Worm (Caenorhabditis elegans) whole organism, young adult: ENCODE data around the gene lurp-1.

Experiments
- B0019.2 ChIP-seq: fragments of 200-800 bp; sonication (Bioruptor generic); conservative IDR thresholded peaks from 2 replicates; pipeline ENCODE4 v1.3.6; 2022; ENCODE audit warnings: missing genetic modification reagents, missing genetic modification characterization, missing compliant biosample characterization
- C17E4.6 ChIP-seq: fragments of 200-800 bp; sonication (Bioruptor generic); IDR thresholded peaks from 2 replicates; pipeline ENCODE4 v1.3.6; 2022; ENCODE audit warnings: missing genetic modification reagents, missing genetic modification characterization, missing compliant biosample characterization
- F37B4.10 ChIP-seq: fragments of 200-800 bp; sonication (Bioruptor generic); IDR thresholded peaks from 2 replicates; pipeline ENCODE4 v1.3.6; 2022; ENCODE audit warnings: missing genetic modification characterization, missing compliant biosample characterization
- F49E8.2 ChIP-seq: sonication (generic microtip); optimal IDR thresholded peaks from 3 replicates; lab custom pipeline; 2017; ENCODE audit warnings: missing genetic modification characterization, mild to moderate bottlenecking, missing compliant biosample characterization, antibody characterized with exemption, moderate library complexity; ENCODE audit not compliant: insufficient read depth
- F52B5.7 ChIP-seq: sonication (generic microtip); optimal IDR thresholded peaks from 2 replicates; lab custom pipeline; 2016; ENCODE audit warnings: mild to moderate bottlenecking, missing genetic modification characterization, missing compliant biosample characterization
- F55B11.4 ChIP-seq: sonication (generic microtip); optimal IDR thresholded peaks from 2 replicates; lab custom pipeline; 2016; ENCODE audit warnings: missing compliant biosample characterization, missing genetic modification characterization, borderline replicate concordance; ENCODE audit not compliant: insufficient read depth
- F57A8.1 ChIP-seq: fragments of 200-800 bp; sonication (Bioruptor generic); optimal IDR thresholded peaks from 2 replicates; lab custom pipeline; 2018; ENCODE audit warnings: mild to moderate bottlenecking, missing genetic modification characterization, moderate library complexity, missing compliant biosample characterization
- F57C9.4 ChIP-seq: sonication (generic microtip); optimal IDR thresholded peaks from 2 replicates; lab custom pipeline; 2017; ENCODE audit warnings: mild to moderate bottlenecking, missing genetic modification characterization, missing compliant biosample characterization
- T26A5.8 ChIP-seq: sonication (generic microtip); optimal IDR thresholded peaks from 2 replicates; lab custom pipeline; 2016; ENCODE audit warnings: missing genetic modification characterization, missing compliant biosample characterization
- Y53G8AR.9 ChIP-seq: fragments of 200-800 bp; sonication (Bioruptor generic); conservative IDR thresholded peaks from 2 replicates; pipeline ENCODE4 v1.3.6; 2022; ENCODE audit warnings: missing genetic modification reagents, missing genetic modification characterization, missing compliant biosample characterization
- Y56A3A.18 ChIP-seq: fragments of 200-800 bp; sonication (Bioruptor generic); IDR thresholded peaks from 2 replicates; pipeline ENCODE4 v1.3.6; 2022; ENCODE audit warnings: missing genetic modification reagents, missing genetic modification characterization, missing compliant biosample characterization
- Y79H2A.3 ChIP-seq: fragments of 200-800 bp; sonication (Bioruptor generic); conservative IDR thresholded peaks from 2 replicates; pipeline ENCODE4 v1.3.6; 2022; ENCODE audit warnings: missing genetic modification reagents, missing genetic modification characterization, missing compliant biosample characterization
- ZK185.1 ChIP-seq: sonication (generic microtip); optimal IDR thresholded peaks from 2 replicates; lab custom pipeline; 2016; ENCODE audit warnings: mild to moderate bottlenecking, missing genetic modification characterization, missing compliant biosample characterization; ENCODE audit not compliant: poor library complexity, severe bottlenecking
- ama-1 ChIP-seq, 3 experiments: fragments of 150-350 bp in 1 of 3; sonication (generic microtip) in 2 of 3; optimal IDR thresholded peaks; 2 replicates each; lab custom pipeline; 2014 to 2018; ENCODE audit warnings: missing biosample characterization in 2 of 3, missing genetic modification characterization in 2 of 3, missing genetic modification reagents in 2 of 3
- aptf-3 ChIP-seq: fragments of 200-800 bp; sonication (Bioruptor generic); IDR thresholded peaks from 2 replicates; pipeline ENCODE4 v1.3.6; 2022; ENCODE audit warnings: missing genetic modification characterization, missing compliant biosample characterization
- attf-3 ChIP-seq: fragments of 200-800 bp; sonication (Bioruptor generic); conservative IDR thresholded peaks from 2 replicates; pipeline ENCODE4 v1.3.6; 2022; ENCODE audit warnings: missing genetic modification reagents, missing genetic modification characterization, missing compliant biosample characterization
- bed-1 ChIP-seq: fragments of 200-800 bp; sonication (Bioruptor generic); IDR thresholded peaks from 2 replicates; pipeline ENCODE4 v1.3.6; 2022; ENCODE audit warnings: missing genetic modification reagents, missing genetic modification characterization, missing compliant biosample characterization
- ceh-91 ChIP-seq: fragments of 200-800 bp; sonication (Bioruptor generic); IDR thresholded peaks from 2 replicates; pipeline ENCODE4 v1.3.6; 2022; ENCODE audit warnings: missing genetic modification reagents, missing genetic modification characterization, missing compliant biosample characterization
- chd-7 ChIP-seq: sonication (generic microtip); optimal IDR thresholded peaks from 2 replicates; lab custom pipeline; 2016; ENCODE audit warnings: mild to moderate bottlenecking, missing genetic modification characterization, moderate library complexity, missing compliant biosample characterization
- egl-44 ChIP-seq: fragments of 200-800 bp; sonication (Bioruptor generic); IDR thresholded peaks from 2 replicates; pipeline ENCODE4 v1.3.6; 2022; ENCODE audit warnings: missing genetic modification reagents, missing genetic modification characterization, missing compliant biosample characterization
- ets-4 ChIP-seq: fragments of 200-800 bp; sonication (Bioruptor generic); optimal IDR thresholded peaks from 2 replicates; lab custom pipeline; 2018; ENCODE audit warnings: mild to moderate bottlenecking, missing genetic modification characterization, missing compliant biosample characterization
- hlh-12 ChIP-seq: sonication (generic microtip); optimal IDR thresholded peaks from 2 replicates; lab custom pipeline; 2016; ENCODE audit warnings: missing genetic modification characterization, missing compliant biosample characterization
- hmg-20 ChIP-seq: fragments of 200-800 bp; sonication (Bioruptor generic); IDR thresholded peaks from 2 replicates; pipeline ENCODE4 v1.3.6; 2022; ENCODE audit warnings: missing genetic modification reagents, missing genetic modification characterization, missing compliant biosample characterization
- hrde-1 ChIP-seq: sonication (generic microtip); optimal IDR thresholded peaks from 2 replicates; lab custom pipeline; 2016; ENCODE audit warnings: missing genetic modification characterization, mild to moderate bottlenecking, missing compliant biosample characterization, moderate library complexity, missing genotype, missing genetic modification reagents, borderline replicate concordance
- lag-1 ChIP-seq: fragments of 200-800 bp; sonication (Bioruptor generic); IDR thresholded peaks from 2 replicates; pipeline ENCODE4 v1.3.6; 2022; ENCODE audit warnings: missing genetic modification reagents, missing genetic modification characterization, missing compliant biosample characterization
- let-607 ChIP-seq, 2 experiments: fragments of 200-800 bp in 1 of 2; sonication (Bioruptor generic) in 1 of 2; sonication (generic microtip) in 1 of 2; optimal IDR thresholded peaks; 2 replicates each; lab custom pipeline; 2016 to 2018; ENCODE audit warnings: mild to moderate bottlenecking in 2 of 2, missing compliant biosample characterization in 2 of 2, missing genetic modification characterization in 2 of 2, moderate library complexity in 2 of 2, missing genotype in 1 of 2
- lin-54 ChIP-seq: fragments of 200-800 bp; sonication (Bioruptor generic); optimal IDR thresholded peaks from 2 replicates; lab custom pipeline; 2018; ENCODE audit warnings: mild to moderate bottlenecking, missing genetic modification characterization, missing compliant biosample characterization
- lir-1 ChIP-seq: fragments of 200-800 bp; sonication (Bioruptor generic); conservative IDR thresholded peaks from 2 replicates; pipeline ENCODE4 v1.3.6; 2022; ENCODE audit warnings: missing genetic modification reagents, missing genetic modification characterization, missing compliant biosample characterization
- lsl-1 ChIP-seq: fragments of 200-800 bp; sonication (Bioruptor generic); optimal IDR thresholded peaks from 2 replicates; lab custom pipeline; 2018; ENCODE audit warnings: mild to moderate bottlenecking, missing genetic modification characterization, moderate library complexity, missing compliant biosample characterization
- lsy-27 ChIP-seq: sonication (generic microtip); optimal IDR thresholded peaks from 2 replicates; lab custom pipeline; 2017; ENCODE audit warnings: missing genetic modification characterization, mild to moderate bottlenecking, missing compliant biosample characterization, antibody characterized with exemption, missing genotype, borderline replicate concordance; ENCODE audit not compliant: insufficient read depth
- mcd-1 ChIP-seq: fragments of 200-800 bp; sonication (Bioruptor generic); IDR thresholded peaks from 2 replicates; pipeline ENCODE4 v1.3.6; 2022; ENCODE audit warnings: missing genetic modification reagents, missing genetic modification characterization, missing compliant biosample characterization
- mes-4 ChIP-seq: sonication (generic microtip); optimal IDR thresholded peaks from 2 replicates; lab custom pipeline; 2016; ENCODE audit warnings: missing genotype, missing genetic modification characterization, missing compliant biosample characterization
- nfya-1 ChIP-seq: sonication (generic microtip); optimal IDR thresholded peaks from 2 replicates; lab custom pipeline; 2017; ENCODE audit warnings: antibody characterized with exemption, missing compliant biosample characterization, missing genetic modification characterization, borderline replicate concordance; ENCODE audit not compliant: insufficient read depth
- nfya-2 ChIP-seq: fragments of 200-800 bp; sonication (Bioruptor generic); IDR thresholded peaks from 2 replicates; pipeline ENCODE4 v1.3.6; 2022; ENCODE audit warnings: missing genetic modification reagents, missing genetic modification characterization, missing compliant biosample characterization
- nhr-80 ChIP-seq: sonication (generic microtip); optimal IDR thresholded peaks from 2 replicates; lab custom pipeline; 2016; ENCODE audit warnings: missing genetic modification characterization, missing compliant biosample characterization
- pbrm-1 ChIP-seq: fragments of 200-800 bp; sonication (Bioruptor generic); IDR thresholded peaks from 2 replicates; pipeline ENCODE4 v1.3.6; 2022; ENCODE audit warnings: missing genetic modification reagents, missing genetic modification characterization, missing compliant biosample characterization
- pha-4 ChIP-seq: fragments of 150-350 bp; sonication (generic microtip); optimal IDR thresholded peaks from 2 replicates; lab custom pipeline; 2014; ENCODE audit warnings: missing biosample characterization, missing genetic modification reagents, missing genetic modification characterization
- repo-1 ChIP-seq: sonication (generic microtip); optimal IDR thresholded peaks from 2 replicates; lab custom pipeline; 2017; ENCODE audit warnings: mild to moderate bottlenecking, missing genetic modification characterization, missing compliant biosample characterization
- sdz-38 ChIP-seq: sonication (generic microtip); optimal IDR thresholded peaks from 2 replicates; lab custom pipeline; 2016; ENCODE audit warnings: missing genotype, missing genetic modification characterization, missing compliant biosample characterization
- sea-2 ChIP-seq: fragments of 200-800 bp; sonication (Bioruptor generic); IDR thresholded peaks from 2 replicates; pipeline ENCODE4 v1.3.6; 2022; ENCODE audit warnings: missing genetic modification characterization, missing compliant biosample characterization
- sptf-2 ChIP-seq: fragments of 200-800 bp; sonication (Bioruptor generic); optimal IDR thresholded peaks from 2 replicates; lab custom pipeline; 2018; ENCODE audit warnings: mild to moderate bottlenecking, missing genetic modification characterization, missing compliant biosample characterization
- unc-130 ChIP-seq: sonication (generic microtip); optimal IDR thresholded peaks from 2 replicates; lab custom pipeline; 2016; ENCODE audit warnings: missing genetic modification reagents, missing genetic modification characterization, missing compliant biosample characterization
- zfh-2 ChIP-seq: fragments of 200-800 bp; sonication (Bioruptor generic); conservative IDR thresholded peaks from 2 replicates; pipeline ENCODE4 v1.3.6; 2022; ENCODE audit warnings: missing genetic modification reagents, missing genetic modification characterization, missing compliant biosample characterization
- zim-3 ChIP-seq: sonication (generic microtip); optimal IDR thresholded peaks from 2 replicates; lab custom pipeline; 2017; ENCODE audit warnings: mild to moderate bottlenecking, missing genetic modification characterization, moderate library complexity, missing compliant biosample characterization
- ztf-18 ChIP-seq: sonication (generic microtip); optimal IDR thresholded peaks from 2 replicates; lab custom pipeline; 2016; ENCODE audit warnings: missing genotype, mild to moderate bottlenecking, missing genetic modification characterization, missing compliant biosample characterization
- ztf-25 ChIP-seq: fragments of 200-800 bp; sonication (Bioruptor generic); IDR thresholded peaks from 2 replicates; pipeline ENCODE4 v1.3.6; 2022; ENCODE audit warnings: missing genetic modification reagents, missing genetic modification characterization, missing compliant biosample characterization
- ztf-26 ChIP-seq: sonication (generic microtip); optimal IDR thresholded peaks from 2 replicates; lab custom pipeline; 2017; ENCODE audit warnings: missing genetic modification characterization, missing compliant biosample characterization
- ztf-6 ChIP-seq: fragments of 200-800 bp; sonication (Bioruptor generic); IDR thresholded peaks from 2 replicates; pipeline ENCODE4 v1.3.6; 2022; ENCODE audit warnings: missing genetic modification reagents, missing genetic modification characterization, missing compliant biosample characterization

Gene lurp-1

DNA sequence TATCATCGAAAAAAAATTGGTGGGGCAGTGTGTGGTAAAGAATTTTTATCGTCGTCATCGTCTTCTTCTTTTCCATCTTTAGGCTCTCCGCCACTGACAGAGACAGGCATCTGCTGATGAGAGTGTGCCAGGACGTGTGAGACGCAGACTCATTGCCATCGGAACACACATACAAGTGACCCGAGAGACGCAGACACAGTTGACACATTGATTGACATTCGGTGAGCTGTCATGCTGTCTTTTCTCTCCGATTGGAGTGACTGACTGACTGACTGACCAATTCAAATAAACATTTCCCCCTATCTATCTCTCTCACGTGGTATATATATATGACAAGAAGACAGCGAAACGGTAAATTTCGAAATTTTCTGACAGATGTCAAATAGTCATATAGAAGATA lies 29.6 kb upstream of the lurp-1 start (continued):
- TF ChIP-seq egl-44 (GFP tag; lab: Robert Waterston, UW) (peak; percentile 74), aptf-3 (no peak), repo-1 (tag; lab: Kevin White, UChicago) (peak; percentile 72), F52B5.7 (no peak), pha-4 (tag; lab: Kevin White, UChicago) (peak; percentile 62), C17E4.6 (GFP tag; lab: Robert Waterston, UW) (no peak), sea-2 (GFP tag; lab: Robert Waterston, UW) (no peak), lir-1 (GFP tag; lab: Robert Waterston, UW) (peak; percentile 59), zfh-2 (GFP tag; lab: Robert Waterston, UW) (no peak), nhr-80 (tag; lab: Kevin White, UChicago) (peak; percentile 97), hrde-1 (no peak), ztf-25 (GFP tag; lab: Robert Waterston, UW) (no peak), unc-130 (no peak), sptf-2 (no peak), sdz-38 (tag; lab: Kevin White, UChicago) (no peak), attf-3 (GFP tag; lab: Robert Waterston, UW) (no peak), ceh-91 (GFP tag; lab: Robert Waterston, UW) (no peak), ets-4 (GFP tag; lab: Kevin White, UChicago) (peak; percentile 98), ztf-26 (tag; lab: Kevin White, UChicago) (peak; percentile 87), pbrm-1 (GFP tag; lab: Robert Waterston, UW) (no peak), F55B11.4 (tag; lab: Kevin White, UChicago) (no peak), mcd-1 (peak; percentile 68), mes-4 (no peak), F49E8.2 (tag; lab: Kevin White, UChicago) (no peak), hmg-20 (GFP tag; lab: Robert Waterston, UW) (no peak), lin-54 (peak; percentile 73), zim-3 (tag; lab: Kevin White, UChicago) (no peak), let-607 (tag; optimal IDR thresholded peaks at IDR 0.05; lab: Kevin White, UChicago) (peak; percentile 95 to 96), T26A5.8 (tag; lab: Kevin White, UChicago) (no peak), F57A8.1 (no peak), lsl-1 (GFP tag; lab: Kevin White, UChicago) (no peak), B0019.2 (GFP tag; lab: Robert Waterston, UW) (no peak), Y56A3A.18 (GFP tag; lab: Robert Waterston, UW) (peak; percentile 53; the same call in 1 of the 2 replicates), nfya-2 (GFP tag; lab: Robert Waterston, UW) (no peak), ztf-6 (GFP tag; lab: Robert Waterston, UW) (no peak), lag-1 (no peak), ztf-18 (peak; percentile 4), Y79H2A.3 (no peak), ZK185.1 (tag; lab: Kevin White, UChicago) (no peak), hlh-12 (no peak), lsy-27 (tag; lab: Kevin White, UChicago) (no peak), ama-1 (optimal IDR thresholded peaks at IDR 0.05; lab: Kevin White, UChicago) (no peak), ama-1 (GFP tag; optimal IDR thresholded peaks at IDR 0.05; lab: Kevin White, UChicago) (no peak), F37B4.10 (no peak), nfya-1 (tag; lab: Kevin White, UChicago) (no peak), bed-1 (no peak), chd-7 (tag; lab: Kevin White, UChicago) (peak; percentile 85), F57C9.4 (tag; lab: Kevin White, UChicago) (no peak), Y53G8AR.9 (peak; percentile 78; the same call in 1 of the 2 replicates)
